Fruit fly (Drosophila melanogaster) whole organism, wandering third instar larva: Measurements from ENCODE around the gene Cpr67Fa2.

Experiments used
- Dif ChIP-seq: fragments of 200-275, 200-300 bp; sonication (Bioruptor generic); optimal IDR thresholded peaks from 2 replicates; lab custom pipeline; 2018; ENCODE audit warnings: missing biosample characterization, missing genetic modification characterization; ENCODE audit not compliant: partially characterized antibody
- Hr78 ChIP-seq: fragments of >200 bp; optimal IDR thresholded peaks from 2 replicates; lab custom pipeline; 2017; ENCODE audit warnings: missing biosample characterization, missing genetic modification characterization
- Myc ChIP-seq: fragments of >200 bp; optimal IDR thresholded peaks from 2 replicates; lab custom pipeline; 2017
- OdsH ChIP-seq: fragments of 200-800 bp; sonication (Bioruptor generic); optimal IDR thresholded peaks from 2 replicates; lab custom pipeline; 2016; ENCODE audit warnings: missing biosample characterization, mild to moderate bottlenecking, missing genetic modification characterization
- Rel ChIP-seq, 2 experiments: fragments of 200-800 bp; sonication (Bioruptor generic) in 1 of 2; optimal IDR thresholded peaks; 2 replicates in 1 of 2; 3 replicates in 1 of 2; lab custom pipeline; 2016 to 2019; ENCODE audit warnings: mild to moderate bottlenecking in 2 of 2, missing biosample characterization in 2 of 2, missing genetic modification characterization in 2 of 2, moderate library complexity in 1 of 2
- dmrt93B ChIP-seq: fragments of 200-800 bp; sonication (Bioruptor generic); optimal IDR thresholded peaks from 2 replicates; lab custom pipeline; 2018; ENCODE audit warnings: missing biosample characterization, mild to moderate bottlenecking, missing genetic modification characterization
- jim ChIP-seq: fragments of 175-275, 200-325 bp; sonication (Bioruptor generic); optimal IDR thresholded peaks from 2 replicates; lab custom pipeline; 2016; ENCODE audit warnings: missing biosample characterization, mild to moderate bottlenecking, missing genetic modification characterization
- lola ChIP-seq: fragments of >200 bp; optimal IDR thresholded peaks from 2 replicates; lab custom pipeline; 2017; ENCODE audit warnings: missing biosample characterization, missing genetic modification characterization
- tai ChIP-seq: sonication (Bioruptor generic); optimal IDR thresholded peaks from 2 replicates; lab custom pipeline; 2016; ENCODE audit warnings: missing biosample characterization, missing genetic modification characterization
- usp ChIP-seq: fragments of >200 bp; optimal IDR thresholded peaks from 2 replicates; lab custom pipeline; 2017; ENCODE audit warnings: missing biosample characterization, missing genetic modification characterization

dm6 chr3L:10855419-10856213, 35.9 kb upstream of the Cpr67Fa2 start:
- peak; percentile 98 for TF ChIP-seq dmrt93B (GFP tag; lab: Kevin White, UChicago)
- TF ChIP-seq Rel (GFP tag; optimal IDR thresholded peaks at IDR 0.05; lab: Kevin White, UChicago) = peak; percentile 72
- TF ChIP-seq Rel (tag; optimal IDR thresholded peaks at IDR 0.05; lab: Kevin White, UChicago) = peak; percentile 79
- no peak for TF ChIP-seq lola (GFP tag; lab: Kevin White, UChicago)
- no peak for TF ChIP-seq jim (GFP tag; lab: Kevin White, UChicago)
- TF ChIP-seq Myc (lab: Kevin White, UChicago) = no peak
- no peak for TF ChIP-seq usp (GFP tag; lab: Kevin White, UChicago)
- no peak for TF ChIP-seq Hr78
- TF ChIP-seq OdsH (GFP tag; lab: Kevin White, UChicago) = peak; percentile 92
- TF ChIP-seq tai (GFP tag; lab: Kevin White, UChicago) = peak; percentile 61
- peak; percentile 55 for TF ChIP-seq Dif
